Worm (Caenorhabditis elegans) whole organism, L2 larva: ENCODE results near the gene F08G5.3.

Experiments used
- dmd-4 ChIP-seq: sonication (generic microtip); optimal IDR thresholded peaks from 2 replicates; lab custom pipeline; 2017; ENCODE audit warnings: missing biosample characterization, missing genetic modification characterization
- gmeb-1 ChIP-seq: fragments of 150-350 bp; optimal IDR thresholded peaks from 2 replicates; lab custom pipeline; 2014; ENCODE audit warnings: missing biosample characterization, missing genetic modification characterization
- lin-13 ChIP-seq: fragments of 150-350 bp; optimal IDR thresholded peaks from 2 replicates; lab custom pipeline; 2014; ENCODE audit warnings: missing biosample characterization, missing genetic modification reagents, missing genetic modification characterization
- mab-5 ChIP-seq: fragments of 150-350 bp; optimal IDR thresholded peaks from 2 replicates; lab custom pipeline; 2014; ENCODE audit warnings: missing biosample characterization, missing genetic modification characterization
- nhr-11 ChIP-seq: fragments of 150-350 bp; optimal IDR thresholded peaks from 2 replicates; lab custom pipeline; 2014; ENCODE audit warnings: missing biosample characterization, missing genetic modification characterization
- nhr-25 ChIP-seq: fragments of 150-350 bp; sonication (generic microtip); optimal IDR thresholded peaks from 3 replicates; lab custom pipeline; 2014; ENCODE audit warnings: missing biosample characterization, missing genetic modification characterization
- nhr-77 ChIP-seq: fragments of 150-350 bp; optimal IDR thresholded peaks from 2 replicates; lab custom pipeline; 2014; ENCODE audit warnings: missing biosample characterization, missing genetic modification characterization
- snpc-4 ChIP-seq: fragments of 150-350 bp; optimal IDR thresholded peaks from 2 replicates; lab custom pipeline; 2014; ENCODE audit warnings: missing biosample characterization, missing genetic modification characterization

DNA sequence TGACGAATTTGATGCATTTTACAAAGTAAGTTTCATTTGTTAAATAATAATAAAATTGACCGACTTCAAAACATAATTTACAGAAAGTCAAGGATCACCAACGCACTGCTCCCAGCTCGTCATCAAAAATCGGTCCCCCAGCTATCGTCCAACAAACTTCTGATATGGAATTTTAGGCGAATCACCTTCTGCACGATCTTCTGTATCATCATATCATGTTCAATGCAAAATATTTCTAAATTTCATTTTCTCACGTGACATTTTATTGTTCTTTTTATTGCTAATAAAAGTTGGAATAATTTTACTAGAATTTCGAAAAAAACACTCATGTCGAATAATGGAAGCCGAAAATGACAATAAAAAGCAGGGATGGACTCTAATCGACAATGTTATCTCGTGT, 7.2 kb downstream of the F08G5.3 start, which contains the start of gene acl-13:
- TF ChIP-seq nhr-77 = no peak
- TF ChIP-seq dmd-4 (tag; lab: Kevin White, UChicago) = no peak
- TF ChIP-seq nhr-25 (tag; lab: Kevin White, UChicago) = no peak
- no peak for TF ChIP-seq gmeb-1 (tag; lab: Kevin White, UChicago)
- TF ChIP-seq mab-5 (tag; lab: Kevin White, UChicago) = no peak
- no peak for TF ChIP-seq nhr-11
- no peak for TF ChIP-seq lin-13 (GFP tag; lab: Kevin White, UChicago)
- TF ChIP-seq snpc-4 (tag; lab: Kevin White, UChicago) = no peak
